Fruit fly (Drosophila melanogaster): Measurements from ENCODE around the gene IntS11.
A peak's percentile ranks its signal among the peaks of the same experiment; 100 is the strongest.

Gene IntS11

DNA sequence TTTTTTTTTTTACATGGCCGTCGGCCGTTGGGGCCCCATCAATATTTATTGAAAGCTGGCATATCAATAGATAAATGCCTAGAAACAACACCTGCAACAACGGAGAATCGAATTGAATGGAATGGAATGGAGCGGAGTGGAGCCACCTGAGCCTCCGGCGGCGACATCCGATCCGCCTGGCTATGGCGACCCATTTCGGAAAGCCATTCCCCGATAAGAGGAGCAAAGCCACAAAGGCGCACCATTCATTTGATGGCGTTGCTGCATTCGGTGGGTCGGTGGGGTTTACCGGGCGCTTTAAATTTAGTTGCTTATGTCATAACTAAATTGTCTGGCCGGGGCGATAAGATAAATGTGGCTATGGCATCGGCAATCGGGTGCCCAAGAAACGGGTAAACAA lies 36.7 kb downstream of the IntS11 start (continued):
- TF ChIP-seq lab (GFP tag; optimal IDR thresholded peaks at IDR 0.05) (peak; percentile 0), CG17359 (tag; optimal IDR thresholded peaks at IDR 0.05) (no peak), ci (GFP tag; IDR thresholded peaks at IDR 0.05) (0 out of 3 replicates have a peak, but pooled peaks have one; percentile 40), twi (tag; optimal IDR thresholded peaks at IDR 0.05) (peak; percentile 23), CG7928 (GFP tag; optimal IDR thresholded peaks at IDR 0.05) (no peak), CG12104 (GFP tag; optimal IDR thresholded peaks at IDR 0.05) (no peak), emc (GFP tag; optimal IDR thresholded peaks at IDR 0.05) (no peak), otp (GFP tag; IDR thresholded peaks at IDR 0.05) (no peak), CG34224 (GFP tag; IDR thresholded peaks at IDR 0.05; ENCODE audit: partially characterized antibody) (no peak), CG31365 (tag; optimal IDR thresholded peaks at IDR 0.05) (no peak), CG2712 (tag; optimal IDR thresholded peaks at IDR 0.05) (no peak)

DNA sequence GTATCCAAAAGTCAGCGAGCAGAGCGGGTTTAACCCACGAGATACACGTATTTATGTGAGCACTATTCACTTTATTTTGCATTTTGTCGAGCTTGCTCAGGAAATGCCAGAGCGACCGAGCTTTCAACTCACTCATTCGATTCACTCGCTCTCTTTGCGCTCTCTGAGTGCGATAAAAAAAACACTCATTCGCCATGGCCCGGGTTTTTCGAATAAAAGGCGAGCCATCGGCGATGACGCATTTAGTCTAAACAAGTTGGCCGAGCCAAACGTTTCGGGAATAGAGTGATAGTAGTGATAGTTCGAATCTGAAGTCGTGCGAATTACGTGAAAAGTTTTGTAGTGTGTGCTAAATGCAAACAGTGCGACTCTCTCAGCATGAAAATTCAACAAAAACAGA lies 37.2 kb downstream of the IntS11 start:
- TF ChIP-seq CG34422 (GFP tag; IDR thresholded peaks at IDR 0.05) (peak; percentile 48; the same call in 1 of the 3 replicates), ind (GFP tag; optimal IDR thresholded peaks at IDR 0.05) (no peak), hkb (optimal IDR thresholded peaks at IDR 0.05) (no peak), hkb (GFP tag; IDR thresholded peaks at IDR 0.05) (peak; percentile 49), CG31388 (GFP tag; optimal IDR thresholded peaks at IDR 0.05) (no peak), CG11560 (tag; IDR thresholded peaks at IDR 0.05) (no peak), CG5953 (GFP tag; IDR thresholded peaks at IDR 0.05) (no peak; the same call in 1 of the 2 replicates), CG9727 (GFP tag; optimal IDR thresholded peaks at IDR 0.05) (peak; percentile 15), Dfd (GFP tag; optimal IDR thresholded peaks at IDR 0.05) (no peak), sug (tag; optimal IDR thresholded peaks at IDR 0.05) (no peak), CG15011 (GFP tag; optimal IDR thresholded peaks at IDR 0.05) (no peak), CG18619 (GFP tag; optimal IDR thresholded peaks at IDR 0.05) (no peak), CG12104 (GFP tag; optimal IDR thresholded peaks at IDR 0.05) (no peak), CG33557 (GFP tag; optimal IDR thresholded peaks at IDR 0.05) (no peak), z (GFP tag; IDR thresholded peaks at IDR 0.05) (peak; percentile 98), Optix (GFP tag; IDR thresholded peaks at IDR 0.05) (no peak), CG1024 (GFP tag; IDR thresholded peaks at IDR 0.05) (no peak), Usf (GFP tag; optimal IDR thresholded peaks at IDR 0.05) (no peak), CG32772 (GFP tag; IDR thresholded peaks at IDR 0.05) (no peak), ase (GFP tag; IDR thresholded peaks at IDR 0.05) (no peak), CG42726 (GFP tag; IDR thresholded peaks at IDR 0.05; ENCODE audit: partially characterized antibody) (peak; percentile 81; the same call in 1 of the 2 replicates), CG5180 (GFP tag; optimal IDR thresholded peaks at IDR 0.05) (peak; percentile 1), Ets65A (GFP tag) (no peak), gcm (GFP tag; optimal IDR thresholded peaks at IDR 0.05) (peak; percentile 10), CG3995 (GFP tag; optimal IDR thresholded peaks at IDR 0.05) (no peak), sr (GFP tag; IDR thresholded peaks at IDR 0.05) (peak; percentile 44; the same call in 1 of the 3 replicates), fu2 (GFP tag; optimal IDR thresholded peaks at IDR 0.05) (no peak), H2.0 (GFP tag; IDR thresholded peaks at IDR 0.05) (no peak), cad (GFP tag; optimal IDR thresholded peaks at IDR 0.05) (no peak), CkIIα-i1 (GFP tag; IDR thresholded peaks at IDR 0.05) (no peak), Lpt (GFP tag; optimal IDR thresholded peaks at IDR 0.05) (no peak), CG11504 (tag; optimal IDR thresholded peaks at IDR 0.05) (peak; percentile 25), tll (GFP tag; optimal IDR thresholded peaks at IDR 0.05) (no peak), CG12659 (GFP tag; optimal IDR thresholded peaks at IDR 0.05) (no peak), zen2 (GFP tag; IDR thresholded peaks at IDR 0.05; ENCODE audit: partially characterized antibody) (peak; percentile 51; the same call in 1 of the 3 replicates), B-H2 (GFP tag; optimal IDR thresholded peaks at IDR 0.05) (no peak), CG16813 (GFP tag; IDR thresholded peaks at IDR 0.05; ENCODE audit: partially characterized antibody) (no peak), Camta (GFP tag; optimal IDR thresholded peaks at IDR 0.05) (no peak), corto (GFP tag; optimal IDR thresholded peaks at IDR 0.05) (no peak), salm (tag; optimal IDR thresholded peaks at IDR 0.05) (no peak), CG7556 (GFP tag; optimal IDR thresholded peaks at IDR 0.05) (no peak)

Data from whole organism, embryonic.